Worm (Caenorhabditis elegans): Measurements from ENCODE around the gene vglu-2.

- TF ChIP-seq mep-1 (tag; optimal IDR thresholded peaks at IDR 0.05): no peak
- TF ChIP-seq F44E2.7 (GFP tag; IDR thresholded peaks at IDR 0.05): no peak
- no peak for TF ChIP-seq pqm-1 (tag; optimal IDR thresholded peaks at IDR 0.05)
- no peak for TF ChIP-seq egl-27 (tag; optimal IDR thresholded peaks at IDR 0.05)
- TF ChIP-seq mxl-2 (GFP tag; conservative IDR thresholded peaks at IDR 0.05): no peak
- TF ChIP-seq nhr-25 (tag; optimal IDR thresholded peaks at IDR 0.05; ENCODE audit: borderline replicate concordance, insufficient read depth): no peak
- TF ChIP-seq ZK546.5 (tag; optimal IDR thresholded peaks at IDR 0.05): no peak
- no peak for TF ChIP-seq nhr-237 (tag; optimal IDR thresholded peaks at IDR 0.05)
- TF ChIP-seq fkh-10 (GFP tag; optimal IDR thresholded peaks at IDR 0.05): no peak
- no peak for TF ChIP-seq lim-7 (GFP tag; IDR thresholded peaks at IDR 0.05)
- no peak for TF ChIP-seq ama-1 (optimal IDR thresholded peaks at IDR 0.05)
- TF ChIP-seq pha-4 (GFP tag; IDR thresholded peaks at IDR 0.05): no peak
- no peak for TF ChIP-seq pha-4 (tag; optimal IDR thresholded peaks at IDR 0.05)
- no peak for TF ChIP-seq lsy-2 (tag; optimal IDR thresholded peaks at IDR 0.05)
Observed at ce11 chrIII:10251114-10251513, 43.8 kb upstream of the vglu-2 start.

All from whole organism, L4 larva.